Fruit fly (Drosophila melanogaster): ENCODE measurements around the gene Sos.
A peak's percentile ranks its signal among the peaks of the same experiment; 100 is the strongest.

The Sos gene

DNA sequence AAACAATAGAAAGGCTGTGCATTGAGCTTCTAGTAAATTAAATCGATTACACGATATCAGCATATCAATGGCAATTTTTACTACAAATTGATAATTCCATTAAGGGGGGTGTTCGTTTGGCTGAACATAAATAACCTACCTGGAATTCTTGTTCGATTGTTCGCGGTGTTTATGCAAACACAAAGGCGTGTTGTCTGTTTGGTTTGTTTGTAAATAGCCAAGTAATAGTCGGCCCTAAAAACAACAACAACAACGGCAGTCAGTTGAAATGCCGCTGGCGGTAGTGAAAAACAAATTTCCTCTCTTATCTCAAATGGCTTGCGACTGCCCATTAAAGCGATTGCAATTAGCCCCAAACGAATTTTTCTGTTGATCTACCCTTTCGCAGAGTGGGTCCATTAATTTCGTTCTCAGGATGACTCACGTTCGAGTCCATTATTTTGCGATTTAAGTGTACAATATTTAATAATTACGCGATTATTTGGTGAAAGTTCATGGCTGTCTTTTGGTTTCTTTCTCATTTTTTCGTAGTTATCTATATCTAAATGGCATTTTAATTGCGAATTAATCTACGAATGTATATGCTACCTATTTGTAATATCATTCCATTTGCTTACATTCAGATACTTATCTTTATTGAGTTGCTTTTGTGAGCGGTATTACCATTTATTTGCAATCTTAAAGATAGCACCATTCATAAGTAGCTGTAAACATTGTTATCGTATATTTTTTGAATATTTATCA is 25.2 kb downstream of the Sos start (continued):
- TF ChIP-seq CG11695 (GFP tag; IDR thresholded peaks at IDR 0.05) = no peak; the same call in 2 of the 3 replicates
- peak; percentile 53 for TF ChIP-seq row (GFP tag; IDR thresholded peaks at IDR 0.05)
- peak; percentile 10 for TF ChIP-seq CG4820 (GFP tag; optimal IDR thresholded peaks at IDR 0.05)
- TF ChIP-seq corto (GFP tag; optimal IDR thresholded peaks at IDR 0.05) = no peak
- peak; percentile 58 for TF ChIP-seq CG15269 (tag; optimal IDR thresholded peaks at IDR 0.05)
- peak; percentile 25 for TF ChIP-seq CG3281 (GFP tag; optimal IDR thresholded peaks at IDR 0.05)
- peak; percentile 67 for TF ChIP-seq CG13296 (GFP tag; optimal IDR thresholded peaks at IDR 0.05)
- peak; percentile 32; the same call in 1 of the 2 replicates for TF ChIP-seq slbo (GFP tag; IDR thresholded peaks at IDR 0.05)
- no peak for TF ChIP-seq vvl (GFP tag; IDR thresholded peaks at IDR 0.05)
- 0 out of 3 replicates have a peak, but pooled peaks have one; percentile 29 for TF ChIP-seq Dbx (GFP tag; IDR thresholded peaks at IDR 0.05)
- no peak for TF ChIP-seq sens-2 (GFP tag; IDR thresholded peaks at IDR 0.05)
- 0 out of 3 replicates have a peak, but pooled peaks have one; percentile 20 for TF ChIP-seq sr (GFP tag; IDR thresholded peaks at IDR 0.05)
- peak; percentile 50 for TF ChIP-seq Meics (GFP tag; optimal IDR thresholded peaks at IDR 0.05)
- TF ChIP-seq CG18619 (GFP tag; optimal IDR thresholded peaks at IDR 0.05) = peak; percentile 34
- TF ChIP-seq Awh (GFP tag; IDR thresholded peaks at IDR 0.05) = peak; percentile 68; the same call in 1 of the 2 replicates
- TF ChIP-seq lab (GFP tag; optimal IDR thresholded peaks at IDR 0.05) = peak; percentile 67
- TF ChIP-seq CG16863 (GFP tag; optimal IDR thresholded peaks at IDR 0.05) = peak; percentile 15
- peak; percentile 23 for TF ChIP-seq NC2β (GFP tag; optimal IDR thresholded peaks at IDR 0.05)
- peak; percentile 22 for TF ChIP-seq CG7839 (tag; optimal IDR thresholded peaks at IDR 0.05)
- TF ChIP-seq HHEX (GFP tag; optimal IDR thresholded peaks at IDR 0.05) = peak; percentile 56
- peak; percentile 22 for TF ChIP-seq salm (tag; optimal IDR thresholded peaks at IDR 0.05)
- peak; percentile 82 for TF ChIP-seq exex (tag; optimal IDR thresholded peaks at IDR 0.05)
- TF ChIP-seq Gsc (GFP tag; IDR thresholded peaks at IDR 0.05) = no peak
- TF ChIP-seq hkb (optimal IDR thresholded peaks at IDR 0.05) = no peak
- peak; percentile 34; the same call in 1 of the 2 replicates for TF ChIP-seq hkb (GFP tag; IDR thresholded peaks at IDR 0.05)
- TF ChIP-seq CG3407 (GFP tag; optimal IDR thresholded peaks at IDR 0.05) = peak; percentile 34
- peak; percentile 27 for TF ChIP-seq Hand (GFP tag; optimal IDR thresholded peaks at IDR 0.05)
- peak; percentile 41 for TF ChIP-seq sug (tag; optimal IDR thresholded peaks at IDR 0.05)
- peak; percentile 16 for TF ChIP-seq CG10209 (GFP tag; optimal IDR thresholded peaks at IDR 0.05)
- TF ChIP-seq CG12659 (GFP tag; optimal IDR thresholded peaks at IDR 0.05) = peak; percentile 24
- TF ChIP-seq CG32532 (GFP tag; IDR thresholded peaks at IDR 0.05) = peak; percentile 29; the same call in 1 of the 2 replicates
- no peak for TF ChIP-seq peb (GFP tag; IDR thresholded peaks at IDR 0.05)
- TF ChIP-seq Hmr (GFP tag; optimal IDR thresholded peaks at IDR 0.05) = peak; percentile 18
- no peak for TF ChIP-seq Hey (tag; optimal IDR thresholded peaks at IDR 0.05)
- TF ChIP-seq CG15696 (tag; optimal IDR thresholded peaks at IDR 0.05) = peak; percentile 46
- no peak for TF ChIP-seq fu2 (GFP tag; optimal IDR thresholded peaks at IDR 0.05)

DNA sequence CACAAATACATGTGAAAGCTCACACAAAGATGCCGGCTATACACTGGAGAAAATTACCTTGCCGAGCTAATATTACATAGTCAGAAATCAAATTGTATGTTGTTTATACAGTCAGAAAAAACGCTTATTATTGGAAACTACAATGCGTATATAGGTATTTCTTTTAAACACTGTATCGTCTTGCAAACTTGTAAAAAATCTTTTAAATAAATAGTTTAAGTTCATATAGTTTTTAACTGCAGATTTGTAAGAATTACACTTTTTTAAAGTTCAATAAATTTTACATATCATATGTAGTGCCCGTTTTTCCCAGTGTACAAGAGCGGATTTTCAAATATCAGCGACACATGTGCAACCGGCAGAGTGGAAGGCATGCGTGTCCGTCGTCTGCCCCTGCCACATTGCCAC is 26.1 kb downstream of the Sos start:
- TF ChIP-seq dpn (GFP tag; optimal IDR thresholded peaks at IDR 0.05) = peak; percentile 81 to 83
- TF ChIP-seq CG7928 (GFP tag; optimal IDR thresholded peaks at IDR 0.05) = peak; percentile 8
- no peak for TF ChIP-seq CG17186 (GFP tag; optimal IDR thresholded peaks at IDR 0.05)
- peak; percentile 87 for TF ChIP-seq az2 (GFP tag; optimal IDR thresholded peaks at IDR 0.05)
- TF ChIP-seq sob (GFP tag; IDR thresholded peaks at IDR 0.05) = peak; percentile 68
- peak; percentile 42 for TF ChIP-seq disco-r (GFP tag; optimal IDR thresholded peaks at IDR 0.05)
- TF ChIP-seq nerfin-1 (tag; optimal IDR thresholded peaks at IDR 0.05) = peak; percentile 66
- TF ChIP-seq cwo (GFP tag; optimal IDR thresholded peaks at IDR 0.05) = peak; percentile 70
- TF ChIP-seq CG6254 (GFP tag; optimal IDR thresholded peaks at IDR 0.05) = peak; percentile 83
- no peak for TF ChIP-seq ken (GFP tag; IDR thresholded peaks at IDR 0.05)
- peak; percentile 61 for TF ChIP-seq NC2α (GFP tag; optimal IDR thresholded peaks at IDR 0.05)
- peak; percentile 72 for TF ChIP-seq row (GFP tag; IDR thresholded peaks at IDR 0.05)
- TF ChIP-seq CG3281 (GFP tag; optimal IDR thresholded peaks at IDR 0.05) = peak; percentile 79
- TF ChIP-seq bowl (GFP tag; IDR thresholded peaks at IDR 0.05) = no peak
- TF ChIP-seq crc (GFP tag; optimal IDR thresholded peaks at IDR 0.05) = peak; percentile 68
- TF ChIP-seq ro (GFP tag; IDR thresholded peaks at IDR 0.05) = 0 out of 2 replicates have a peak, but pooled peaks have one; percentile 24
- TF ChIP-seq B-H2 (GFP tag; optimal IDR thresholded peaks at IDR 0.05) = no peak
